Worm (Caenorhabditis elegans) whole organism, L2 larva: Measurements from ENCODE around the gene rpl-36.A.

Source experiments
- C34F6.9 ChIP-seq: fragments of 150-350 bp; optimal IDR thresholded peaks from 2 replicates; lab custom pipeline; 2014; ENCODE audit warnings: missing biosample characterization, missing genetic modification characterization
- F13H6.1 ChIP-seq: sonication (generic microtip); optimal IDR thresholded peaks from 2 replicates; lab custom pipeline; 2016; ENCODE audit warnings: missing genetic modification characterization, missing compliant biosample characterization
- R02D3.7 ChIP-seq: fragments of 150-350 bp; optimal IDR thresholded peaks from 2 replicates; lab custom pipeline; 2014; ENCODE audit warnings: missing biosample characterization, missing genetic modification characterization
- Y55F3AM.14 ChIP-seq: fragments of 200-800 bp; sonication (Bioruptor generic); optimal IDR thresholded peaks from 2 replicates; lab custom pipeline; 2018; ENCODE audit warnings: mild to moderate bottlenecking, missing genetic modification characterization, missing compliant biosample characterization
- ZK546.5 ChIP-seq: sonication (generic microtip); optimal IDR thresholded peaks from 2 replicates; lab custom pipeline; 2017; ENCODE audit warnings: missing biosample characterization, missing genetic modification characterization
- alr-1 ChIP-seq: fragments of 150-350 bp; optimal IDR thresholded peaks from 2 replicates; lab custom pipeline; 2014; ENCODE audit warnings: missing biosample characterization, missing genetic modification characterization
- aly-2 ChIP-seq: fragments of 150-350 bp; optimal IDR thresholded peaks from 2 replicates; lab custom pipeline; 2014; ENCODE audit warnings: missing biosample characterization, missing genetic modification characterization
- ama-1 ChIP-seq: fragments of 150-350 bp; optimal IDR thresholded peaks from 2 replicates; lab custom pipeline; 2018; ENCODE audit warnings: inconsistent platforms
- blmp-1 ChIP-seq: sonication (generic microtip); optimal IDR thresholded peaks from 2 replicates; lab custom pipeline; 2017; ENCODE audit warnings: missing genetic modification characterization, mild to moderate bottlenecking, missing compliant biosample characterization, antibody characterized with exemption, moderate library complexity; ENCODE audit not compliant: insufficient read depth
- ceh-16 ChIP-seq: fragments of 150-350 bp; optimal IDR thresholded peaks from 2 replicates; lab custom pipeline; 2014; ENCODE audit warnings: missing biosample characterization, missing genetic modification characterization
- ceh-82 ChIP-seq: fragments of 150-350 bp; optimal IDR thresholded peaks from 2 replicates; lab custom pipeline; 2014; ENCODE audit warnings: missing biosample characterization, missing genetic modification characterization
- crh-2 ChIP-seq: sonication (generic microtip); optimal IDR thresholded peaks from 2 replicates; lab custom pipeline; 2017; ENCODE audit warnings: missing biosample characterization, missing genetic modification characterization
- dmd-4 ChIP-seq: sonication (generic microtip); optimal IDR thresholded peaks from 2 replicates; lab custom pipeline; 2017; ENCODE audit warnings: missing biosample characterization, missing genetic modification characterization
- egl-27 ChIP-seq: sonication (generic microtip); optimal IDR thresholded peaks from 3 replicates; lab custom pipeline; 2017; ENCODE audit warnings: missing biosample characterization, missing genetic modification reagents, missing genetic modification characterization
- elt-1 ChIP-seq: fragments of 150-350 bp; optimal IDR thresholded peaks from 2 replicates; lab custom pipeline; 2014; ENCODE audit warnings: missing biosample characterization, missing genetic modification characterization
- elt-3 ChIP-seq: sonication (generic microtip); optimal IDR thresholded peaks from 2 replicates; lab custom pipeline; 2017; ENCODE audit warnings: missing biosample characterization, missing genetic modification characterization
- fos-1 ChIP-seq: fragments of 150-350 bp; optimal IDR thresholded peaks from 2 replicates; lab custom pipeline; 2014; ENCODE audit warnings: missing biosample characterization, missing genetic modification characterization
- gmeb-1 ChIP-seq: fragments of 150-350 bp; optimal IDR thresholded peaks from 2 replicates; lab custom pipeline; 2014; ENCODE audit warnings: missing biosample characterization, missing genetic modification characterization
- lin-11 ChIP-seq: fragments of 150-350 bp; sonication (generic microtip); optimal IDR thresholded peaks from 2 replicates; lab custom pipeline; 2014; ENCODE audit warnings: missing biosample characterization, missing genetic modification characterization, inconsistent platforms, mixed read lengths
- lin-13 ChIP-seq: fragments of 150-350 bp; optimal IDR thresholded peaks from 2 replicates; lab custom pipeline; 2014; ENCODE audit warnings: missing biosample characterization, missing genetic modification reagents, missing genetic modification characterization
- lin-39 ChIP-seq: fragments of 150-350 bp; optimal IDR thresholded peaks from 2 replicates; lab custom pipeline; 2014; ENCODE audit warnings: missing biosample characterization, missing genetic modification reagents, missing genetic modification characterization
- lsy-2 ChIP-seq, 2 experiments: fragments of 150-350 bp in 1 of 2; sonication (generic microtip) in 1 of 2; optimal IDR thresholded peaks; 2 replicates each; lab custom pipeline; 2014 to 2017; ENCODE audit warnings: missing biosample characterization in 2 of 2, missing genetic modification characterization in 2 of 2
- mab-5 ChIP-seq: fragments of 150-350 bp; optimal IDR thresholded peaks from 2 replicates; lab custom pipeline; 2014; ENCODE audit warnings: missing biosample characterization, missing genetic modification characterization
- mbf-1 ChIP-seq: sonication (generic microtip); optimal IDR thresholded peaks from 2 replicates; lab custom pipeline; 2017; ENCODE audit warnings: missing biosample characterization, missing genetic modification characterization
- mdl-1 ChIP-seq, 2 experiments: fragments of 150-350 bp in 1 of 2; sonication (generic microtip) in 1 of 2; optimal IDR thresholded peaks; 2 replicates each; lab custom pipeline; 2017; ENCODE audit warnings: missing biosample characterization in 2 of 2, missing genetic modification characterization in 2 of 2
- nhr-10 ChIP-seq: sonication (generic microtip); optimal IDR thresholded peaks from 2 replicates; lab custom pipeline; 2017; ENCODE audit warnings: missing biosample characterization, missing genetic modification characterization
- nhr-11 ChIP-seq: fragments of 150-350 bp; optimal IDR thresholded peaks from 2 replicates; lab custom pipeline; 2014; ENCODE audit warnings: missing biosample characterization, missing genetic modification characterization
- nhr-12 ChIP-seq: fragments of 150-350 bp; optimal IDR thresholded peaks from 2 replicates; lab custom pipeline; 2014; ENCODE audit warnings: missing biosample characterization, missing genetic modification characterization
- nhr-129 ChIP-seq: fragments of 150-350 bp; optimal IDR thresholded peaks from 2 replicates; lab custom pipeline; 2014; ENCODE audit warnings: missing biosample characterization, missing genetic modification characterization
- nhr-21 ChIP-seq: fragments of 150-350 bp; optimal IDR thresholded peaks from 2 replicates; lab custom pipeline; 2014; ENCODE audit warnings: missing biosample characterization, missing genetic modification characterization
- nhr-23 ChIP-seq: fragments of 150-350 bp; optimal IDR thresholded peaks from 2 replicates; lab custom pipeline; 2014; ENCODE audit warnings: missing biosample characterization, missing genetic modification reagents, missing genetic modification characterization
- nhr-237 ChIP-seq: fragments of 150-350 bp; optimal IDR thresholded peaks from 2 replicates; lab custom pipeline; 2014; ENCODE audit warnings: missing biosample characterization, missing genetic modification characterization
- nhr-25 ChIP-seq: fragments of 150-350 bp; sonication (generic microtip); optimal IDR thresholded peaks from 3 replicates; lab custom pipeline; 2014; ENCODE audit warnings: missing biosample characterization, missing genetic modification characterization
- nhr-6 ChIP-seq: fragments of 150-350 bp; optimal IDR thresholded peaks from 2 replicates; lab custom pipeline; 2014; ENCODE audit warnings: missing biosample characterization, missing genetic modification characterization
- nhr-77 ChIP-seq: fragments of 150-350 bp; optimal IDR thresholded peaks from 2 replicates; lab custom pipeline; 2014; ENCODE audit warnings: missing biosample characterization, missing genetic modification characterization
- peb-1 ChIP-seq: fragments of 150-350 bp; optimal IDR thresholded peaks from 2 replicates; lab custom pipeline; 2014; ENCODE audit warnings: missing biosample characterization, missing genetic modification characterization
- sem-4 ChIP-seq: fragments of 150-350 bp; optimal IDR thresholded peaks from 2 replicates; lab custom pipeline; 2014; ENCODE audit warnings: missing biosample characterization, missing genetic modification reagents, missing genetic modification characterization
- skn-1 ChIP-seq: sonication (generic microtip); optimal IDR thresholded peaks from 2 replicates; lab custom pipeline; 2017; ENCODE audit warnings: missing biosample characterization, missing genetic modification characterization
- sma-3 ChIP-seq: sonication (generic microtip); optimal IDR thresholded peaks from 2 replicates; lab custom pipeline; 2016; ENCODE audit warnings: missing genetic modification reagents, missing genetic modification characterization, missing compliant biosample characterization
- sma-9 ChIP-seq, 2 experiments: fragments of 150-350 bp in 1 of 2; sonication (generic microtip) in 1 of 2; optimal IDR thresholded peaks; 2 replicates each; lab custom pipeline; 2014 to 2016; ENCODE audit warnings: missing genetic modification characterization in 2 of 2, mild to moderate bottlenecking in 1 of 2, missing biosample characterization in 1 of 2, missing compliant biosample characterization in 1 of 2, missing genetic modification reagents in 1 of 2, moderate library complexity in 1 of 2
- snpc-4 ChIP-seq: fragments of 150-350 bp; optimal IDR thresholded peaks from 2 replicates; lab custom pipeline; 2014; ENCODE audit warnings: missing biosample characterization, missing genetic modification characterization
- unc-39 ChIP-seq: fragments of 150-350 bp; optimal IDR thresholded peaks from 2 replicates; lab custom pipeline; 2014; ENCODE audit warnings: missing biosample characterization, missing genetic modification characterization
- unc-55 ChIP-seq: fragments of 150-350 bp; sonication (generic microtip); optimal IDR thresholded peaks from 3 replicates; lab custom pipeline; 2014; ENCODE audit warnings: missing biosample characterization, missing genetic modification reagents, missing genetic modification characterization
- unc-62 ChIP-seq: fragments of 150-350 bp; optimal IDR thresholded peaks from 2 replicates; lab custom pipeline; 2014; ENCODE audit warnings: missing biosample characterization, missing genetic modification reagents, missing genetic modification characterization
- zag-1 ChIP-seq: fragments of 150-350 bp; optimal IDR thresholded peaks from 2 replicates; lab custom pipeline; 2014; ENCODE audit warnings: missing biosample characterization, missing genetic modification characterization
- ztf-1 ChIP-seq: fragments of 200-800 bp; sonication (Bioruptor generic); conservative IDR thresholded peaks from 2 replicates; pipeline ENCODE4 v1.3.6; 2022; ENCODE audit warnings: missing genetic modification characterization, missing compliant biosample characterization
- ztf-11 ChIP-seq: sonication (generic microtip); optimal IDR thresholded peaks from 2 replicates; lab custom pipeline; 2017; ENCODE audit warnings: missing biosample characterization, missing genetic modification characterization
- ztf-4 ChIP-seq: fragments of 150-350 bp; optimal IDR thresholded peaks from 2 replicates; lab custom pipeline; 2014; ENCODE audit warnings: missing biosample characterization, missing genetic modification characterization

Gene rpl-36.A

ce11 chrII:11126312-11127000 is 29.5 kb upstream of the rpl-36.A start, which contains the start of the genes rps-9 and lsm-1:
Gene rps-9, minus strand, starts transcription at chrII:11126362.
Gene lsm-1, plus strand, starts transcription at chrII:11126950.
- TF ChIP-seq dmd-4 (tag; lab: Kevin White, UChicago), result no peak
- TF ChIP-seq ztf-1, result no peak
- no peak for TF ChIP-seq nhr-77
- no peak for TF ChIP-seq ceh-16 (tag; lab: Kevin White, UChicago)
- peak; percentile 81 for TF ChIP-seq lin-11
- TF ChIP-seq unc-55, result peak; percentile 84
- TF ChIP-seq ztf-11 (tag; lab: Kevin White, UChicago), result no peak
- peak; percentile 32 for TF ChIP-seq nhr-21 (tag; lab: Kevin White, UChicago)
- no peak for TF ChIP-seq sma-9 (GFP tag; optimal IDR thresholded peaks at IDR 0.05; lab: Kevin White, UChicago)
- no peak for TF ChIP-seq sma-9 (tag; optimal IDR thresholded peaks at IDR 0.05; lab: Kevin White, UChicago)
- TF ChIP-seq nhr-25 (tag; lab: Kevin White, UChicago), result peak; percentile 55
- no peak for TF ChIP-seq nhr-12
- TF ChIP-seq nhr-129 (tag; lab: Kevin White, UChicago), result peak; percentile 53
- TF ChIP-seq ceh-82 (tag; lab: Kevin White, UChicago), result no peak
- TF ChIP-seq R02D3.7, result no peak
- TF ChIP-seq zag-1 (tag; lab: Kevin White, UChicago), result no peak
- TF ChIP-seq crh-2, result peak; percentile 77
- TF ChIP-seq nhr-6, result no peak
- no peak for TF ChIP-seq elt-1 (tag; lab: Kevin White, UChicago)
- TF ChIP-seq aly-2, result no peak
- no peak for TF ChIP-seq skn-1
- no peak for TF ChIP-seq nhr-23
- TF ChIP-seq alr-1 (tag; lab: Kevin White, UChicago), result no peak
- TF ChIP-seq unc-62 (GFP tag; lab: Kevin White, UChicago), result no peak
- TF ChIP-seq ztf-4 (tag; lab: Kevin White, UChicago), result peak; percentile 52
- no peak for TF ChIP-seq nhr-11
- no peak for TF ChIP-seq lin-39 (tag; lab: Kevin White, UChicago)
- no peak for TF ChIP-seq elt-3 (tag; lab: Kevin White, UChicago)
- no peak for TF ChIP-seq ama-1 (lab: Kevin White, UChicago)
- TF ChIP-seq mab-5 (tag; lab: Kevin White, UChicago), result no peak
- no peak for TF ChIP-seq nhr-237
- peak; percentile 40 for TF ChIP-seq F13H6.1 (tag; lab: Kevin White, UChicago)
- TF ChIP-seq blmp-1 (tag; lab: Kevin White, UChicago), result peak; percentile 25
- peak; percentile 68 for TF ChIP-seq lin-13 (GFP tag; lab: Kevin White, UChicago)
- peak; percentile 71 for TF ChIP-seq gmeb-1
- no peak for TF ChIP-seq ZK546.5
- peak; percentile 80 to 98 for TF ChIP-seq lsy-2 (tag; optimal IDR thresholded peaks at IDR 0.05; lab: Kevin White, UChicago)
- TF ChIP-seq Y55F3AM.14, result no peak
- no peak for TF ChIP-seq peb-1 (tag; lab: Kevin White, UChicago)
- TF ChIP-seq unc-39 (tag; lab: Kevin White, UChicago), result no peak
- TF ChIP-seq fos-1 (tag; lab: Kevin White, UChicago), result peak; percentile 36
- peak; percentile 75 for TF ChIP-seq C34F6.9 (tag; lab: Kevin White, UChicago)
- TF ChIP-seq snpc-4, result peak; percentile 56
- peak; percentile 40 for TF ChIP-seq sma-3 (GFP tag; lab: Kevin White, UChicago)
- no peak for TF ChIP-seq nhr-10 (tag; lab: Kevin White, UChicago)
- no peak for TF ChIP-seq mdl-1 (tag; optimal IDR thresholded peaks at IDR 0.05; lab: Kevin White, UChicago)
- no peak for TF ChIP-seq egl-27 (tag; lab: Kevin White, UChicago)
- TF ChIP-seq mbf-1 (tag; lab: Kevin White, UChicago), result no peak
- no peak for TF ChIP-seq sem-4
